Worm (Caenorhabditis elegans) whole organism, midembryonic: Measurements from ENCODE around the gene C28H8.3.

ENCODE experiments used
- T22C8.4 ChIP-seq: fragments of 200-800 bp; sonication (Bioruptor generic); IDR thresholded peaks from 2 replicates; pipeline ENCODE4 v1.3.6; 2022; ENCODE audit warnings: missing genetic modification characterization, missing compliant biosample characterization
- cog-1 ChIP-seq: sonication (generic microtip); optimal IDR thresholded peaks from 2 replicates; lab custom pipeline; 2016; ENCODE audit warnings: missing genetic modification characterization, missing compliant biosample characterization
- flt-1 ChIP-seq: fragments of 200-800 bp; sonication (Bioruptor generic); IDR thresholded peaks from 2 replicates; pipeline ENCODE4 v1.3.6; 2022; ENCODE audit warnings: missing genetic modification characterization, missing compliant biosample characterization
- klf-2 ChIP-seq: fragments of 200-800 bp; sonication (Bioruptor generic); conservative IDR thresholded peaks from 2 replicates; pipeline ENCODE4 v1.3.6; 2022; ENCODE audit warnings: missing genetic modification reagents, missing genetic modification characterization, missing compliant biosample characterization
- med-1 ChIP-seq: sonication (generic microtip); optimal IDR thresholded peaks from 2 replicates; lab custom pipeline; 2017; ENCODE audit warnings: missing genetic modification characterization, mild to moderate bottlenecking, missing compliant biosample characterization, antibody characterized with exemption, missing genetic modification reagents; ENCODE audit not compliant: insufficient read depth
- ref-1 ChIP-seq: fragments of 200-800 bp; sonication (Bioruptor generic); conservative IDR thresholded peaks from 2 replicates; pipeline ENCODE4 v1.3.6; 2022; ENCODE audit warnings: missing genetic modification reagents, missing genetic modification characterization, missing compliant biosample characterization
- tab-1 ChIP-seq: fragments of 200-800 bp; sonication (Bioruptor generic); IDR thresholded peaks from 2 replicates; pipeline ENCODE4 v1.3.6; 2022; ENCODE audit warnings: missing genetic modification characterization, missing compliant biosample characterization
- ztf-23 ChIP-seq: fragments of 200-800 bp; sonication (Bioruptor generic); IDR thresholded peaks from 2 replicates; pipeline ENCODE4 v1.3.6; 2022; ENCODE audit warnings: missing genetic modification reagents, missing genetic modification characterization, missing compliant biosample characterization
- ztf-29 ChIP-seq: fragments of 200-800 bp; sonication (Bioruptor generic); IDR thresholded peaks from 2 replicates; pipeline ENCODE4 v1.3.6; 2022; ENCODE audit warnings: missing genetic modification reagents, missing genetic modification characterization, missing compliant biosample characterization

Gene C28H8.3

ce11 chrIII:5942104-5942503, 33.6 kb downstream of the C28H8.3 start:
- TF ChIP-seq cog-1 (no peak), ztf-29 (GFP tag; lab: Robert Waterston, UW) (no peak), med-1 (GFP tag; lab: Kevin White, UChicago) (no peak), ztf-23 (GFP tag; lab: Robert Waterston, UW) (no peak), flt-1 (GFP tag; lab: Robert Waterston, UW) (no peak), T22C8.4 (GFP tag; lab: Robert Waterston, UW) (no peak), klf-2 (GFP tag; lab: Robert Waterston, UW) (no peak), tab-1 (GFP tag; lab: Robert Waterston, UW) (no peak), ref-1 (GFP tag; lab: Robert Waterston, UW) (no peak)

DNA sequence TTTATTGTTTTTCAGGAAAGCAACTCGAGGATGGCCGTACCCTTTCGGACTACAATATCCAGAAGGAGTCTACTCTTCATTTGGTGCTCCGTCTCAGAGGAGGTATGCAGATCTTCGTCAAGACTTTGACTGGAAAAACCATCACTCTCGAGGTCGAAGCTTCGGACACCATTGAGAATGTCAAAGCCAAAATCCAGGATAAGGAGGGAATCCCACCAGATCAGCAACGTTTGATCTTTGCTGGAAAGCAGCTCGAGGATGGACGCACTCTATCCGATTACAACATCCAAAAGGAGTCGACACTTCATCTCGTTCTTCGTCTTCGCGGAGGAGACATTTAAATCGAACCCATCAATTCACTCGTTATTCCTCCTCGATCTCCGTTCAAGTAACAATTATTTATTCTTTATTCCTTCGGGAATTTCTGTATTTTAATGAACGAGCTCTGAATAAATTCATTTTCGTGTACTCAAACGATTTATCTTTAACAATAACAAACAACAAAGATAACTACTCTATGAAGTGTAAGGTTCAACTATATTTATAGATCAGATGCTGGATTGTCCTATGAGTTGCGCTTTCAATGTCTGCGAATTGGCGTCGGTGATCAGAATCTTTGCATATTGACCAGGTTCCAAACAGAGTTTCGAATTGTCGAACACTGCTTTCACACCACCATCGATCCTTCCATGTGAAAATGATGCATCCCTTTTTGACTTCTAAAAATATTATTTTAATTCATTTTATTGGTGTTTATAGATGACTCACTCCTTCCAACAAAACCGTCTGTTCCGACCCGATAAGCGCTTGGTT, 35.1 kb downstream of the C28H8.3 start:
- TF ChIP-seq tab-1 (GFP tag; lab: Robert Waterston, UW) (0 out of 2 replicates have a peak, but pooled peaks have one; percentile 20), T22C8.4 (GFP tag; lab: Robert Waterston, UW) (0 out of 2 replicates have a peak, but pooled peaks have one; percentile 7), klf-2 (GFP tag; lab: Robert Waterston, UW) (no peak)

DNA sequence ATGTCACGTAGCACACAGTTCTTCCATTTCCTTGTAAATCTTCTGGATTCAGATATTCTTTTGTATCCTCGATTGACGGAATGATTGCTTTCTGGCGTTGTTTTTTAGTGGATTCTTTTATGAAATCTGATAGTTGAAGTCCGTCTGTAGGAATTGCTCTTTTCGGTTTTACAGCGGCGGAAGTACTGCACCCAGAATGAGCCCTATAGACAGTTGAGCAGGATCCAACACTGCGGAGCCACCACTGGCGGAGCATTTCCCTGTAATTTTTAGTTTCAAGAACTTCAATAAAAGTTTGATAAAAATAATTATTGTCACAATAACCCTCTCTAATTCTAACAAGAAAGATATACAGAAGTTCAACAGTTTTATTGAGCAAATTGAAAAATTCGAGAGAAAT, 37.4 kb downstream of the C28H8.3 start, which contains the start of gene F25B5.5:
Gene F25B5.5 (minus strand): TSS at position 260 of the 400 bp plus-strand sequence.
- TF ChIP-seq T22C8.4 (GFP tag; lab: Robert Waterston, UW) (no peak), tab-1 (GFP tag; lab: Robert Waterston, UW) (no peak), ztf-29 (GFP tag; lab: Robert Waterston, UW) (no peak), flt-1 (GFP tag; lab: Robert Waterston, UW) (no peak), ref-1 (GFP tag; lab: Robert Waterston, UW) (no peak), ztf-23 (GFP tag; lab: Robert Waterston, UW) (no peak), klf-2 (GFP tag; lab: Robert Waterston, UW) (no peak), med-1 (GFP tag; lab: Kevin White, UChicago) (no peak), cog-1 (no peak)

DNA sequence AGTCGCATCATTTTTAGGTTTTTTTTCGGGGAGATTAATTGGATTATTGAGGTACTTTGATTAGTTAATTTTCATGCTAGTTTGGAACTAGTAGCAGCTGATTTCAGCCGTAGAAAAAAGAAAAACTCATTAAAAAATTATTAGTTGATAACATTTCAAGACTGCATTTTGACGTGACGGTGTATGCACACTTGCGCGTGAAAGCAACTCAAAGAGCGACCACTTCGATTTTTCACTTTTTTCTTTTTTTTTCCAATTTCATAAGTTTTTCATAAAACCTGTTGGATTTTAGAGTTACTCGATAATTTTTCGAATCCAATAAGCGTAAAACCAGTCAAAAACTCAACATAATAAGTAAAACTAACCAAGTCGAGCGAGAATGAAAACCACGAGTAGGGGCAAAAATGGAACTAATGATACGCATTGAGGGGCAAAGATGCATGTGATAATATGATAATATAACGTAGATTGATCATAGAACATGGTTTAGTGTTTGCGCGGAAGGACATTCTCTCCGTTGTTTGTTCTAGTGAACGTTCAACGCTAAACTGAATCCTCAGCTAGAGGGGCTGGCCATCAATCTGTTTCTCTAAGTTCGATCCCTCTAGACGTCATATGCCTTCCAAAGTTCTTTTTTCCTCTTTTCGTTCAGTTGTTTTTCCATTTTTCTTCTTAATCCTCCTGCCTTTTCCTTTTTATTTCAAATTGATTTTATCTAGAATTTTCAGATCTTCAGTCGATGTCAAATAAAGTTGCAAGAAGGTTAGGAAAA, 39.8 kb downstream of the C28H8.3 start, which contains the start of the genes F25B5.6 and F25B5.3:
Gene F25B5.6 (minus strand): TSS at position 572 of the 772 bp plus-strand sequence.
Gene F25B5.3 (plus strand): TSS at position 722 of the 772 bp plus-strand sequence.
- TF ChIP-seq ref-1 (GFP tag; lab: Robert Waterston, UW) (no peak), ztf-23 (GFP tag; lab: Robert Waterston, UW) (no peak), T22C8.4 (GFP tag; lab: Robert Waterston, UW) (no peak), klf-2 (GFP tag; lab: Robert Waterston, UW) (no peak), flt-1 (GFP tag; lab: Robert Waterston, UW) (no peak)

DNA sequence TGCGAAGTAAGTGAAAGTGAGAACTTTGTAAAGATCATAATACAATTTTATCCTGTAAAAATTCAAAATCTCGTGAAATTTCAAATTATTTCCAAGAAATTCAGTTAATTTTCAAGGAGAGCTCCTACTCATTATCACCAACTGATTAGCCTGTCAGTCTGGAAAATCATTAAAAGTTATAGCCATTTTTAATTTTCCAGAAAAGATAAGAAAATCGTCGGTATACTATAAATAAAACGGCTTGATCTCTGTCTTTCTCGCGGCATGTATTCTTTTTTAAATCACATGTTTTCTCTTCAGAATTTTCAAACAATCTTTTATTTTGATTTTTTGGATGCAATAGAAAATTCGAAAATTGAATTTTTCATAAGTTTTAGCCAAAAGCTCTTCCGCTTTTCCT, 40.5 kb downstream of the C28H8.3 start:
- TF ChIP-seq cog-1, result no peak
- TF ChIP-seq ref-1 (GFP tag; lab: Robert Waterston, UW), result no peak
- TF ChIP-seq ztf-23 (GFP tag; lab: Robert Waterston, UW), result no peak
- no peak for TF ChIP-seq T22C8.4 (GFP tag; lab: Robert Waterston, UW)
- no peak for TF ChIP-seq klf-2 (GFP tag; lab: Robert Waterston, UW)
- TF ChIP-seq ztf-29 (GFP tag; lab: Robert Waterston, UW), result no peak
- TF ChIP-seq flt-1 (GFP tag; lab: Robert Waterston, UW), result no peak
- TF ChIP-seq tab-1 (GFP tag; lab: Robert Waterston, UW), result no peak
- no peak for TF ChIP-seq med-1 (GFP tag; lab: Kevin White, UChicago)

DNA sequence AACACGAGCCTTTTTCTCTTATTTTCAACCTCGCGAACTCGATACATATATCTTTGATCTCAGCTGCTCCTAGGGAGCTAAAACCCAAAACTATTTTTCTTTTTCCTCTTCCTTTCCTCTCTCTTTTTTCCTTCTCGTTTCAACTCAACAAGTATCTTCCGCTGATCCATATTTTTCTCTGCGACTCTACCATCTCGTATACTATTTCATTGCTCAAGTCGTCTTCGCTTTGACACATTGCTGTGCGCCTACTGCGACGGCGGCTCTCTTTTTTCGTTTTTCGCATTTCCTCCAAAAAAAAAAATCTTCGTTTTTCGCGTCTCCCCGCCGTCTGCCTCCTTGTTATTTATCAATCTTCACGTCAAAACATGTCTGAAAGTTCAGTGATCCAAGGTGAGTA, 41.3 kb downstream of the C28H8.3 start:
- TF ChIP-seq klf-2 (GFP tag; lab: Robert Waterston, UW) (no peak), T22C8.4 (GFP tag; lab: Robert Waterston, UW) (no peak), flt-1 (GFP tag; lab: Robert Waterston, UW) (no peak), cog-1 (no peak)

DNA sequence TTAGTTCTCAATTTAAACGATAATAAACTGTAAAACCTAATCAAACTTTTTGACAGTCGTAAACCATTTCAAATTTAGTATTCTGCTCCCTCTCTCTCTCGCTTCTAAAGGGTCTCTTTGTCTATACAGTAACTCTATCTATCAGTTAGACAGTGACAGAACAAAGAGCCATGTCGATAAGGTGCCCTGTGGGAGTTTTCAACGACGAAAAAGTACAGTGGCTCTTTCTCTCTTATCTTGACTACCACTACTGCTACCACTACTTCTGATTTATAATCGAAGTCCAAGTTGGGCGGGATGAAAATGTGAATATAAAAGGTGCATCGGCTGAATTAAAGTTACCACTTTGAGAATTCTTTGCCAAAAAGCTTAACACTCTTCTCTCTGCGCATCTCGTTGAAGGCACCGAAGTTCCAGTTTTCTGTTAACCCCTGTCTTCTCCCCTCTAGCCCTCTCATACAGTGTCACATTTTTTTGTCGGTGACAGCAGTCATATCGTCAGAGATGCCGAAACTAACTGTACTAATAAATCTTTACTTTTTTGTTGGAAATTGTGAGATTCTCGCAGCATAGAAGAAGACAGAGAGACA, 42.4 kb downstream of the C28H8.3 start:
- TF ChIP-seq ztf-29 (GFP tag; lab: Robert Waterston, UW), result no peak

- TF ChIP-seq med-1 (GFP tag; lab: Kevin White, UChicago), result no peak
- no peak for TF ChIP-seq ztf-23 (GFP tag; lab: Robert Waterston, UW)
- no peak for TF ChIP-seq flt-1 (GFP tag; lab: Robert Waterston, UW)
- TF ChIP-seq cog-1, result no peak
- TF ChIP-seq ztf-29 (GFP tag; lab: Robert Waterston, UW), result no peak
- TF ChIP-seq tab-1 (GFP tag; lab: Robert Waterston, UW), result no peak
- TF ChIP-seq klf-2 (GFP tag; lab: Robert Waterston, UW), result no peak
- TF ChIP-seq T22C8.4 (GFP tag; lab: Robert Waterston, UW), result no peak
- TF ChIP-seq ref-1 (GFP tag; lab: Robert Waterston, UW), result no peak
Measured at ce11 chrIII:5951589-5952378, 43.3 kb downstream of the C28H8.3 start.
